Worm (Caenorhabditis elegans) whole organism, mixed stage, embryonic: ENCODE measurements around the gene F19G12.3.

Experiments
- M03D4.4 ChIP-seq: sonication (generic microtip); optimal IDR thresholded peaks from 2 replicates; lab custom pipeline; 2017; ENCODE audit warnings: mild to moderate bottlenecking, missing genetic modification characterization, missing compliant biosample characterization
- bed-3 ChIP-seq: fragments of 200-800 bp; sonication (Bioruptor generic); optimal IDR thresholded peaks from 3 replicates; lab custom pipeline; 2018; ENCODE audit warnings: mild to moderate bottlenecking, missing genetic modification characterization, moderate library complexity, missing compliant biosample characterization
- blmp-1 ChIP-seq: fragments of 150-350 bp; optimal IDR thresholded peaks from 2 replicates; lab custom pipeline; 2014; ENCODE audit warnings: missing biosample characterization, missing genetic modification characterization
- ceh-43 ChIP-seq: fragments of 200-800 bp; sonication (Bioruptor generic); optimal IDR thresholded peaks from 2 replicates; lab custom pipeline; 2018; ENCODE audit warnings: mild to moderate bottlenecking, missing genetic modification characterization, moderate library complexity, missing compliant biosample characterization
- ceh-83 ChIP-seq: fragments of 200-800 bp; sonication (Bioruptor generic); optimal IDR thresholded peaks from 2 replicates; lab custom pipeline; 2018; ENCODE audit warnings: mild to moderate bottlenecking, missing genetic modification characterization, missing compliant biosample characterization
- ces-1 ChIP-seq: fragments of 150-350 bp; optimal IDR thresholded peaks from 2 replicates; lab custom pipeline; 2014; ENCODE audit warnings: missing biosample characterization, missing genetic modification reagents, missing genetic modification characterization
- cnd-1 ChIP-seq: fragments of 200-800 bp; sonication (Bioruptor generic); optimal IDR thresholded peaks from 2 replicates; lab custom pipeline; 2018; ENCODE audit warnings: mild to moderate bottlenecking, missing genetic modification characterization, missing compliant biosample characterization
- drap-1 ChIP-seq: fragments of 200-800 bp; sonication (Bioruptor generic); optimal IDR thresholded peaks from 3 replicates; lab custom pipeline; 2018; ENCODE audit warnings: mild to moderate bottlenecking, missing genetic modification characterization, missing compliant biosample characterization
- elt-1 ChIP-seq: sonication (generic microtip); optimal IDR thresholded peaks from 2 replicates; lab custom pipeline; 2017; ENCODE audit warnings: missing genetic modification characterization, mild to moderate bottlenecking, missing compliant biosample characterization, antibody characterized with exemption, moderate library complexity, borderline replicate concordance; ENCODE audit not compliant: insufficient read depth
- elt-3 ChIP-seq: fragments of 150-350 bp; optimal IDR thresholded peaks from 2 replicates; lab custom pipeline; 2014; ENCODE audit warnings: missing biosample characterization, missing genetic modification characterization
- flh-1 ChIP-seq: fragments of 200-800 bp; sonication (Bioruptor generic); optimal IDR thresholded peaks from 2 replicates; lab custom pipeline; 2018; ENCODE audit warnings: mild to moderate bottlenecking, missing genetic modification characterization, moderate library complexity, missing compliant biosample characterization
- ham-2 ChIP-seq: fragments of 200-800 bp; sonication (Bioruptor generic); optimal IDR thresholded peaks from 2 replicates; lab custom pipeline; 2018; ENCODE audit warnings: mild to moderate bottlenecking, missing genetic modification characterization, missing compliant biosample characterization
- hlh-1 ChIP-seq: fragments of 150-350 bp; optimal IDR thresholded peaks from 2 replicates; lab custom pipeline; 2014; ENCODE audit warnings: missing biosample characterization, missing genetic modification reagents, missing genetic modification characterization
- lin-13 ChIP-seq: fragments of 150-350 bp; optimal IDR thresholded peaks from 2 replicates; lab custom pipeline; 2014; ENCODE audit warnings: missing biosample characterization, missing genetic modification characterization
- lsy-2 ChIP-seq: fragments of 150-350 bp; optimal IDR thresholded peaks from 2 replicates; lab custom pipeline; 2014; ENCODE audit warnings: missing biosample characterization, missing genetic modification characterization
- nhr-12 ChIP-seq: fragments of 150-350 bp; optimal IDR thresholded peaks from 2 replicates; lab custom pipeline; 2014; ENCODE audit warnings: missing biosample characterization, missing genetic modification characterization
- pha-4 ChIP-seq: fragments of 150-350 bp; optimal IDR thresholded peaks from 2 replicates; lab custom pipeline; 2018; ENCODE audit warnings: missing biosample characterization, missing genetic modification reagents, missing genetic modification characterization
- sem-2 ChIP-seq: fragments of 200-800 bp; sonication (Bioruptor generic); optimal IDR thresholded peaks from 2 replicates; lab custom pipeline; 2018; ENCODE audit warnings: mild to moderate bottlenecking, missing genetic modification characterization, missing compliant biosample characterization
- snpc-4 ChIP-seq: fragments of 150-350 bp; optimal IDR thresholded peaks from 2 replicates; lab custom pipeline; 2014; ENCODE audit warnings: missing biosample characterization, missing genetic modification characterization
- tbx-8 ChIP-seq: fragments of 200-800 bp; sonication (Bioruptor generic); optimal IDR thresholded peaks from 2 replicates; lab custom pipeline; 2018; ENCODE audit warnings: mild to moderate bottlenecking, missing genetic modification characterization, moderate library complexity, missing compliant biosample characterization
- unc-120 ChIP-seq: sonication (generic microtip); optimal IDR thresholded peaks from 2 replicates; lab custom pipeline; 2017; ENCODE audit warnings: missing genetic modification characterization, missing compliant biosample characterization; ENCODE audit not compliant: poor library complexity, severe bottlenecking
- unc-39 ChIP-seq: fragments of 150-350 bp; optimal IDR thresholded peaks from 2 replicates; lab custom pipeline; 2014; ENCODE audit warnings: missing biosample characterization, missing genetic modification characterization
- unc-62 ChIP-seq: fragments of 150-350 bp; optimal IDR thresholded peaks from 2 replicates; lab custom pipeline; 2014; ENCODE audit warnings: missing biosample characterization, missing genetic modification reagents, missing genetic modification characterization
- ztf-11 ChIP-seq: fragments of 150-350 bp; optimal IDR thresholded peaks from 2 replicates; lab custom pipeline; 2014; ENCODE audit warnings: missing biosample characterization, missing genetic modification characterization

F19G12.3 gene

ce11 chrX:1454385-1454784 is 29.8 kb downstream of the F19G12.3 start (continued):
- TF ChIP-seq pha-4 (tag; lab: Kevin White, UChicago) (peak; percentile 79), drap-1 (peak; percentile 69), ces-1 (GFP tag; lab: Kevin White, UChicago) (peak; percentile 52), elt-1 (tag; lab: Kevin White, UChicago) (no peak), blmp-1 (tag; lab: Kevin White, UChicago) (no peak), lsy-2 (peak; percentile 56)

DNA sequence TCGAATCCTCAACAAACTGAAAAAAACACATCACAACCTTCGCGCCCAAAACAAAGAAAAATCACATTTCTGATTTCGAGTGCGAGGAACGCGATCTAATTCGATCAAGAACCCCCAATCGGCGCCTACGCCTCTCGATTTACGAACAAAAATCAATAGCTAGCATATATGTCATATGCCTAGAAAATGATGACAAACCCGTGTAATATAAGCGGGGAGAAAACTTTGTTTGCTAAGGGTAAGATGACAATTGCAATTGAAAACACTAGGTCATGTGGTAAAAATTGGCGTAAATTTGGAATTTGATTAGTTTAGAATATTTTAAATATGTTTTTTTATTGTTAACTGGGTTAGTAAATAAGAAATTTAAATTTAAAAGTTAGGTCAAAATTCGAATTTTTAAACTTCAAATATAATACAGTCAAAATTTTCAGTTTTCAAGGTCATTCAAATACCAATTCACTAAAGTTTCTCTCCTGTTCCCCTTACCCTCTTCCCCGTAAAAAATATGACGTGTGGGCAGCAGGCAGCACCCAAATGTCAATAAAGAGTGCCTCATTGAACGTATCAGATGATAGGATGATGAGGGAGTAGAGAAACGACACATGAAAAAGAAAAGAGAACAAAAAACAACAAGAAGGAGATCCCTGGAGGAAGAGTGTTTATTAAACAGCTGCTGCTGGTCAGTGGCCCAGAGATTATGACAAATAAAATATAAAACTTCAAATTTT is 31.9 kb downstream of the F19G12.3 start:
- TF ChIP-seq hlh-1 = peak; percentile 67
- TF ChIP-seq pha-4 (tag; lab: Kevin White, UChicago) = peak; percentile 60
- no peak for TF ChIP-seq lin-13 (tag; lab: Kevin White, UChicago)
- TF ChIP-seq lsy-2 = no peak
- TF ChIP-seq unc-62 = peak; percentile 54
- TF ChIP-seq unc-120 (tag; lab: Kevin White, UChicago) = peak; percentile 39
- TF ChIP-seq sem-2 = no peak
- TF ChIP-seq, all 35 proteins: peak for 4

ce11 chrX:1458793-1459192 is 34.2 kb downstream of the F19G12.3 start, which contains the start of gene D1005.2:
Gene D1005.2, plus strand, starts transcription at chrX:1459022.
- TF ChIP-seq unc-120 (tag; lab: Kevin White, UChicago) = no peak
- no peak for TF ChIP-seq cnd-1 (tag; lab: Kevin White, UChicago)
- TF ChIP-seq bed-3 (GFP tag; lab: Kevin White, UChicago) = no peak
- no peak for TF ChIP-seq hlh-1
- TF ChIP-seq tbx-8 (GFP tag; lab: Kevin White, UChicago) = no peak
- TF ChIP-seq elt-3 (tag; lab: Kevin White, UChicago) = no peak
- TF ChIP-seq drap-1 = no peak
- no peak for TF ChIP-seq ceh-43 (GFP tag; lab: Kevin White, UChicago)
- no peak for TF ChIP-seq flh-1 (GFP tag; lab: Kevin White, UChicago)
- TF ChIP-seq ztf-11 (tag; lab: Kevin White, UChicago) = no peak

ce11 chrX:1459756-1460155 is 35.1 kb downstream of the F19G12.3 start:
- no peak for TF ChIP-seq ceh-83 (GFP tag; lab: Kevin White, UChicago)
- no peak for TF ChIP-seq unc-39 (tag; lab: Kevin White, UChicago)
- TF ChIP-seq snpc-4 = no peak
- TF ChIP-seq M03D4.4 (tag; lab: Kevin White, UChicago) = no peak
- TF ChIP-seq elt-1 (tag; lab: Kevin White, UChicago) = no peak
- TF ChIP-seq unc-120 (tag; lab: Kevin White, UChicago) = no peak
- no peak for TF ChIP-seq ham-2
- TF ChIP-seq cnd-1 (tag; lab: Kevin White, UChicago) = no peak
- TF ChIP-seq, all 35 proteins: peak for 0

ce11 chrX:1464699-1465098 is 40.1 kb downstream of the F19G12.3 start, which contains the start of gene D1005.6:
Gene D1005.6, minus strand, starts transcription at chrX:1464799.
- no peak for TF ChIP-seq lsy-2
- TF ChIP-seq snpc-4 = no peak
- TF ChIP-seq sem-2 = no peak

DNA sequence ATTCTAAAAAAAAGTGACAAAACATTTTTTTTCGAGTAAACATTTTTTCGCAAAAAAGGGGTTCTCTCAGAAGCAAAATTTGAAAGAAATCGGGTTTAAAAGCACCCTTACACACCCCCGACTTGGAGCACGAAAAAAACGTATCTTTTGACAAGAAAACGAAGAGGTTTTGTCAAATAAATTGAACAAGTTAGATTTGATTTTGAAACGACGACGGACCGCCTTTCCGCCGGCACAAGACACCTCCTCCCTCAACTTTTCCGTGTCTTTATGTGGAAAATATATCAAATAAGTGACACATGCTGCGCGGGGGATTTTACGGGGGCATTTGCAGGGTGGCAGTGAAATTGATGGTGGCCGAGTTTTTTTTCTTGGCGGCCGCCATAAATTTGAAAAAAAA is 43.4 kb downstream of the F19G12.3 start:
- peak; percentile 40 for TF ChIP-seq ces-1 (GFP tag; lab: Kevin White, UChicago)
- TF ChIP-seq elt-1 (tag; lab: Kevin White, UChicago) = no peak
- no peak for TF ChIP-seq nhr-12 (tag; lab: Kevin White, UChicago)
- TF ChIP-seq sem-2 = no peak
- no peak for TF ChIP-seq ham-2
- no peak for TF ChIP-seq M03D4.4 (tag; lab: Kevin White, UChicago)

ce11 chrX:1471232-1471631 is 46.6 kb downstream of the F19G12.3 start:
- no peak for TF ChIP-seq hlh-1
- no peak for TF ChIP-seq drap-1
